Worm (Caenorhabditis elegans) whole organism, L2 larva: ENCODE data around the gene srh-20.

Experiments
- C34F6.9 ChIP-seq: fragments of 150-350 bp; optimal IDR thresholded peaks from 2 replicates; lab custom pipeline; 2014; ENCODE audit warnings: missing biosample characterization, missing genetic modification characterization
- F13H6.1 ChIP-seq: sonication (generic microtip); optimal IDR thresholded peaks from 2 replicates; lab custom pipeline; 2016; ENCODE audit warnings: missing genetic modification characterization, missing compliant biosample characterization
- ZK546.5 ChIP-seq: sonication (generic microtip); optimal IDR thresholded peaks from 2 replicates; lab custom pipeline; 2017; ENCODE audit warnings: missing biosample characterization, missing genetic modification characterization
- alr-1 ChIP-seq: fragments of 150-350 bp; optimal IDR thresholded peaks from 2 replicates; lab custom pipeline; 2014; ENCODE audit warnings: missing biosample characterization, missing genetic modification characterization
- aly-2 ChIP-seq: fragments of 150-350 bp; optimal IDR thresholded peaks from 2 replicates; lab custom pipeline; 2014; ENCODE audit warnings: missing biosample characterization, missing genetic modification characterization
- blmp-1 ChIP-seq: sonication (generic microtip); optimal IDR thresholded peaks from 2 replicates; lab custom pipeline; 2017; ENCODE audit warnings: missing genetic modification characterization, mild to moderate bottlenecking, missing compliant biosample characterization, antibody characterized with exemption, moderate library complexity; ENCODE audit not compliant: insufficient read depth
- ceh-16 ChIP-seq: fragments of 150-350 bp; optimal IDR thresholded peaks from 2 replicates; lab custom pipeline; 2014; ENCODE audit warnings: missing biosample characterization, missing genetic modification characterization
- crh-2 ChIP-seq: sonication (generic microtip); optimal IDR thresholded peaks from 2 replicates; lab custom pipeline; 2017; ENCODE audit warnings: missing biosample characterization, missing genetic modification characterization
- dmd-4 ChIP-seq: sonication (generic microtip); optimal IDR thresholded peaks from 2 replicates; lab custom pipeline; 2017; ENCODE audit warnings: missing biosample characterization, missing genetic modification characterization
- egl-27 ChIP-seq: sonication (generic microtip); optimal IDR thresholded peaks from 3 replicates; lab custom pipeline; 2017; ENCODE audit warnings: missing biosample characterization, missing genetic modification reagents, missing genetic modification characterization
- elt-1 ChIP-seq: fragments of 150-350 bp; optimal IDR thresholded peaks from 2 replicates; lab custom pipeline; 2014; ENCODE audit warnings: missing biosample characterization, missing genetic modification characterization
- elt-3 ChIP-seq: sonication (generic microtip); optimal IDR thresholded peaks from 2 replicates; lab custom pipeline; 2017; ENCODE audit warnings: missing biosample characterization, missing genetic modification characterization
- fos-1 ChIP-seq: fragments of 150-350 bp; optimal IDR thresholded peaks from 2 replicates; lab custom pipeline; 2014; ENCODE audit warnings: missing biosample characterization, missing genetic modification characterization
- gmeb-1 ChIP-seq: fragments of 150-350 bp; optimal IDR thresholded peaks from 2 replicates; lab custom pipeline; 2014; ENCODE audit warnings: missing biosample characterization, missing genetic modification characterization
- lin-11 ChIP-seq: fragments of 150-350 bp; sonication (generic microtip); optimal IDR thresholded peaks from 2 replicates; lab custom pipeline; 2014; ENCODE audit warnings: missing biosample characterization, missing genetic modification characterization, inconsistent platforms, mixed read lengths
- lin-39 ChIP-seq: fragments of 150-350 bp; optimal IDR thresholded peaks from 2 replicates; lab custom pipeline; 2014; ENCODE audit warnings: missing biosample characterization, missing genetic modification reagents, missing genetic modification characterization
- lsy-2 ChIP-seq, 2 experiments: fragments of 150-350 bp in 1 of 2; sonication (generic microtip) in 1 of 2; optimal IDR thresholded peaks; 2 replicates each; lab custom pipeline; 2014 to 2017; ENCODE audit warnings: missing biosample characterization in 2 of 2, missing genetic modification characterization in 2 of 2
- mab-5 ChIP-seq: fragments of 150-350 bp; optimal IDR thresholded peaks from 2 replicates; lab custom pipeline; 2014; ENCODE audit warnings: missing biosample characterization, missing genetic modification characterization
- mbf-1 ChIP-seq: sonication (generic microtip); optimal IDR thresholded peaks from 2 replicates; lab custom pipeline; 2017; ENCODE audit warnings: missing biosample characterization, missing genetic modification characterization
- mdl-1 ChIP-seq, 2 experiments: fragments of 150-350 bp in 1 of 2; sonication (generic microtip) in 1 of 2; optimal IDR thresholded peaks; 2 replicates each; lab custom pipeline; 2017; ENCODE audit warnings: missing biosample characterization in 2 of 2, missing genetic modification characterization in 2 of 2
- nhr-11 ChIP-seq: fragments of 150-350 bp; optimal IDR thresholded peaks from 2 replicates; lab custom pipeline; 2014; ENCODE audit warnings: missing biosample characterization, missing genetic modification characterization
- nhr-12 ChIP-seq: fragments of 150-350 bp; optimal IDR thresholded peaks from 2 replicates; lab custom pipeline; 2014; ENCODE audit warnings: missing biosample characterization, missing genetic modification characterization
- nhr-129 ChIP-seq: fragments of 150-350 bp; optimal IDR thresholded peaks from 2 replicates; lab custom pipeline; 2014; ENCODE audit warnings: missing biosample characterization, missing genetic modification characterization
- nhr-21 ChIP-seq: fragments of 150-350 bp; optimal IDR thresholded peaks from 2 replicates; lab custom pipeline; 2014; ENCODE audit warnings: missing biosample characterization, missing genetic modification characterization
- nhr-25 ChIP-seq: fragments of 150-350 bp; sonication (generic microtip); optimal IDR thresholded peaks from 3 replicates; lab custom pipeline; 2014; ENCODE audit warnings: missing biosample characterization, missing genetic modification characterization
- nhr-6 ChIP-seq: fragments of 150-350 bp; optimal IDR thresholded peaks from 2 replicates; lab custom pipeline; 2014; ENCODE audit warnings: missing biosample characterization, missing genetic modification characterization
- nhr-77 ChIP-seq: fragments of 150-350 bp; optimal IDR thresholded peaks from 2 replicates; lab custom pipeline; 2014; ENCODE audit warnings: missing biosample characterization, missing genetic modification characterization
- peb-1 ChIP-seq: fragments of 150-350 bp; optimal IDR thresholded peaks from 2 replicates; lab custom pipeline; 2014; ENCODE audit warnings: missing biosample characterization, missing genetic modification characterization
- sem-4 ChIP-seq: fragments of 150-350 bp; optimal IDR thresholded peaks from 2 replicates; lab custom pipeline; 2014; ENCODE audit warnings: missing biosample characterization, missing genetic modification reagents, missing genetic modification characterization
- sma-3 ChIP-seq: sonication (generic microtip); optimal IDR thresholded peaks from 2 replicates; lab custom pipeline; 2016; ENCODE audit warnings: missing genetic modification reagents, missing genetic modification characterization, missing compliant biosample characterization
- sma-9 ChIP-seq, 2 experiments: fragments of 150-350 bp in 1 of 2; sonication (generic microtip) in 1 of 2; optimal IDR thresholded peaks; 2 replicates each; lab custom pipeline; 2014 to 2016; ENCODE audit warnings: missing genetic modification characterization in 2 of 2, mild to moderate bottlenecking in 1 of 2, missing biosample characterization in 1 of 2, missing compliant biosample characterization in 1 of 2, missing genetic modification reagents in 1 of 2, moderate library complexity in 1 of 2
- snpc-4 ChIP-seq: fragments of 150-350 bp; optimal IDR thresholded peaks from 2 replicates; lab custom pipeline; 2014; ENCODE audit warnings: missing biosample characterization, missing genetic modification characterization
- unc-39 ChIP-seq: fragments of 150-350 bp; optimal IDR thresholded peaks from 2 replicates; lab custom pipeline; 2014; ENCODE audit warnings: missing biosample characterization, missing genetic modification characterization
- unc-55 ChIP-seq: fragments of 150-350 bp; sonication (generic microtip); optimal IDR thresholded peaks from 3 replicates; lab custom pipeline; 2014; ENCODE audit warnings: missing biosample characterization, missing genetic modification reagents, missing genetic modification characterization
- unc-62 ChIP-seq: fragments of 150-350 bp; optimal IDR thresholded peaks from 2 replicates; lab custom pipeline; 2014; ENCODE audit warnings: missing biosample characterization, missing genetic modification reagents, missing genetic modification characterization
- ztf-1 ChIP-seq: fragments of 200-800 bp; sonication (Bioruptor generic); conservative IDR thresholded peaks from 2 replicates; pipeline ENCODE4 v1.3.6; 2022; ENCODE audit warnings: missing genetic modification characterization, missing compliant biosample characterization
- ztf-11 ChIP-seq: sonication (generic microtip); optimal IDR thresholded peaks from 2 replicates; lab custom pipeline; 2017; ENCODE audit warnings: missing biosample characterization, missing genetic modification characterization
- ztf-4 ChIP-seq: fragments of 150-350 bp; optimal IDR thresholded peaks from 2 replicates; lab custom pipeline; 2014; ENCODE audit warnings: missing biosample characterization, missing genetic modification characterization

Gene srh-20

DNA sequence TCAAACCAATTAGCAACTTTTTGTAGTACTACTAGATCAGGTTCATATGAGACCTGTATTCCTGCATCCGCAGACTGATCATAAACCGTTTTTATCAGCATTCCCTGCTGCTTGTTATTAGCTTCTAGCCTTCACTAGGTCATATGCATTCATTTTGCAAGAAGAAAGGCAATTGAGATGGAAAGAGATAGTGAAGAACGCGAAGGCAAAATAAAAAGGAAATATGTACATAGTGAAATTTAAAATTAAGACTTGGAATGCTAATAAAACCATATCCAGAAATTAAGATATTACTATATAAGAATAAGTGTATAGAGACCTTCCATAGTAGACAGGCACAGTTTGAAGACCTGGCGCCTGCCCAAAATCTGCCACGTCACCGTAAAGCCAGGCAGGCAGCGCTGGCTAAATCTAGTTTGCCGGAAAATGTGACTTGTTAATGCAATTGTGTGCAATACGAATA is 4.0 kb upstream of the srh-20 start, which contains the start of the genes C02E7.8 and srh-23:
Gene C02E7.8 (minus strand): TSS at position 101 of the 463 bp plus-strand sequence.
Gene srh-23 (plus strand): TSS at position 413 of the 463 bp plus-strand sequence.
- no peak for TF ChIP-seq F13H6.1 (tag; lab: Kevin White, UChicago)
- no peak for TF ChIP-seq ztf-4 (tag; lab: Kevin White, UChicago)
- no peak for TF ChIP-seq fos-1 (tag; lab: Kevin White, UChicago)
- no peak for TF ChIP-seq alr-1 (tag; lab: Kevin White, UChicago)
- TF ChIP-seq aly-2: no peak
- no peak for TF ChIP-seq unc-62 (GFP tag; lab: Kevin White, UChicago)
- no peak for TF ChIP-seq ZK546.5 (tag; lab: Kevin White, UChicago)
- TF ChIP-seq nhr-11: no peak
- TF ChIP-seq nhr-25 (tag; lab: Kevin White, UChicago): no peak
- TF ChIP-seq unc-39 (tag; lab: Kevin White, UChicago): no peak
- TF ChIP-seq mdl-1 (tag; optimal IDR thresholded peaks at IDR 0.05; lab: Kevin White, UChicago): no peak
- TF ChIP-seq mbf-1: no peak
- TF ChIP-seq C34F6.9 (tag; lab: Kevin White, UChicago): no peak
- no peak for TF ChIP-seq sma-9 (GFP tag; optimal IDR thresholded peaks at IDR 0.05; lab: Kevin White, UChicago)
- TF ChIP-seq sma-9 (tag; optimal IDR thresholded peaks at IDR 0.05; lab: Kevin White, UChicago): no peak

- TF ChIP-seq lsy-2 (tag; optimal IDR thresholded peaks at IDR 0.05; lab: Kevin White, UChicago): no peak
These were observed 2.7 kb upstream of the srh-20 start, which contains the start of gene srh-22 for ce11 chrV:4922024-4922423. Gene srh-22, plus strand, starts transcription at chrV:4922324.

DNA sequence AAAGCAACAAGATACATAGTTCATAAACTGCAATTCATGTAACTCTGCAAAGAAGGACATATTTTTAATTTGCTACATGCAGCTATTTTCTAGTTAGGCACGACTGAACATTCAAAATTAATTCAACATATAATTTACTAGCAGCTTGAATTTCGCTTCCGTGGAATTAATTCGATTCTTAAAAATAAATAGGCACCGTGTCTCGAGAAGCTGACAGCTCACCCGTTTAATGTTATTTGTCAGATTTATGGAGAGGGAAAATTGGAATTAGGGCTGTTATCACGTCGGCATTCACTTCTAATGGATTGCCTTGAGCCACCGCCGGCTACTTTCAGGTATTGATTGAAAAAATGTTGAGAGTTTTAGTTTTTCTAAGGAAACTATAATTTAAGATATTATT is 1.7 kb downstream of the srh-20 start, which contains the start of gene srh-21:
Gene srh-21 (plus strand): TSS at position 301 of the 400 bp plus-strand sequence.
- no peak for TF ChIP-seq alr-1 (tag; lab: Kevin White, UChicago)
- TF ChIP-seq peb-1 (tag; lab: Kevin White, UChicago): no peak
- TF ChIP-seq C34F6.9 (tag; lab: Kevin White, UChicago): no peak
- TF ChIP-seq nhr-12 (tag; lab: Kevin White, UChicago): no peak
- TF ChIP-seq snpc-4: no peak
- no peak for TF ChIP-seq nhr-11
- no peak for TF ChIP-seq lin-39 (tag; lab: Kevin White, UChicago)
- no peak for TF ChIP-seq nhr-6 (tag; lab: Kevin White, UChicago)
- TF ChIP-seq egl-27 (tag; lab: Kevin White, UChicago): no peak
- TF ChIP-seq sem-4 (tag; lab: Kevin White, UChicago): no peak
- TF ChIP-seq gmeb-1: no peak
- TF ChIP-seq ztf-1: no peak
- no peak for TF ChIP-seq ceh-16 (tag; lab: Kevin White, UChicago)
- no peak for TF ChIP-seq ztf-11 (tag; lab: Kevin White, UChicago)
- TF ChIP-seq aly-2: no peak

DNA sequence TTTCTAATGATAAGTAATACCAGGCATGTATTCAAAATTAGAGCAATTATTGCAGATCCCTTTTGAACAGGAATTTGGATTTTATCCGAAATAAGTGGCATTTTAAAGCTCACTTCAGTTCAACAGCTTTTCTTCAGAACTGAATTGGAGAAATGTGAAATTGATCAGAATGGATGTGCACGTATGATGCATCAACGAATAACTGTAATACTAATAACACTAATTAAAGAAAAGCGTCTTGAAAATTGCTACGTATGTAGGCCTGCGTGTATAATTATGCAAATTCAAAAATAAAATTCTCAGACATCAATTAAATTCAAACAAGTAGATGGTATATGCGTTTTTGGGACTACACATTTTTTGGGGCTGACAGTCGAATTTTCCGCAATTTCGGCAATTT is 5.1 kb downstream of the srh-20 start, which contains the start of gene str-205:
Gene str-205 (minus strand): TSS at position 101 of the 400 bp plus-strand sequence.
- no peak for TF ChIP-seq sma-9 (GFP tag; optimal IDR thresholded peaks at IDR 0.05; lab: Kevin White, UChicago)
- TF ChIP-seq sma-9 (tag; optimal IDR thresholded peaks at IDR 0.05; lab: Kevin White, UChicago): no peak
- no peak for TF ChIP-seq fos-1 (tag; lab: Kevin White, UChicago)
- TF ChIP-seq lin-39 (tag; lab: Kevin White, UChicago): no peak
- no peak for TF ChIP-seq mab-5 (tag; lab: Kevin White, UChicago)
- no peak for TF ChIP-seq peb-1 (tag; lab: Kevin White, UChicago)
- TF ChIP-seq snpc-4: no peak
- TF ChIP-seq ceh-16 (tag; lab: Kevin White, UChicago): no peak
- TF ChIP-seq nhr-129 (tag; lab: Kevin White, UChicago): no peak
- TF ChIP-seq nhr-12 (tag; lab: Kevin White, UChicago): no peak
- TF ChIP-seq nhr-77: no peak
- TF ChIP-seq dmd-4 (tag; lab: Kevin White, UChicago): no peak
- TF ChIP-seq unc-55: no peak
- no peak for TF ChIP-seq nhr-11
- TF ChIP-seq F13H6.1 (tag; lab: Kevin White, UChicago): no peak
- no peak for TF ChIP-seq mdl-1 (tag; optimal IDR thresholded peaks at IDR 0.05; lab: Kevin White, UChicago)
- TF ChIP-seq, all 48 proteins: peak for 0

- TF ChIP-seq nhr-77: no peak
- no peak for TF ChIP-seq nhr-6 (tag; lab: Kevin White, UChicago)
- TF ChIP-seq blmp-1: no peak
- no peak for TF ChIP-seq mdl-1 (tag; optimal IDR thresholded peaks at IDR 0.05; lab: Kevin White, UChicago)
- no peak for TF ChIP-seq elt-1 (tag; lab: Kevin White, UChicago)
- TF ChIP-seq nhr-21 (tag; lab: Kevin White, UChicago): no peak
- TF ChIP-seq snpc-4: no peak
- no peak for TF ChIP-seq mab-5 (tag; lab: Kevin White, UChicago)
- no peak for TF ChIP-seq lin-11 (tag; lab: Kevin White, UChicago)
- no peak for TF ChIP-seq elt-3
- TF ChIP-seq sma-3 (GFP tag; lab: Kevin White, UChicago): no peak
- TF ChIP-seq crh-2 (tag; lab: Kevin White, UChicago): no peak
These were observed 8.1 kb downstream of the srh-20 start, which contains the start of gene C02E7.10 for ce11 chrV:4932814-4933213. Gene C02E7.10, minus strand, starts transcription at chrV:4933045.
